Worm (Caenorhabditis elegans) whole organism, L2 larva: ENCODE measurements around the gene nhr-236.
A peak's percentile ranks its signal among the peaks of the same experiment; 100 is the strongest.

Experiments
- C34F6.9 ChIP-seq: fragments of 150-350 bp; optimal IDR thresholded peaks from 2 replicates; lab custom pipeline; 2014; ENCODE audit warnings: missing biosample characterization, missing genetic modification characterization
- alr-1 ChIP-seq: fragments of 150-350 bp; optimal IDR thresholded peaks from 2 replicates; lab custom pipeline; 2014; ENCODE audit warnings: missing biosample characterization, missing genetic modification characterization
- blmp-1 ChIP-seq: sonication (generic microtip); optimal IDR thresholded peaks from 2 replicates; lab custom pipeline; 2017; ENCODE audit warnings: missing genetic modification characterization, mild to moderate bottlenecking, missing compliant biosample characterization, antibody characterized with exemption, moderate library complexity; ENCODE audit not compliant: insufficient read depth
- ceh-82 ChIP-seq: fragments of 150-350 bp; optimal IDR thresholded peaks from 2 replicates; lab custom pipeline; 2014; ENCODE audit warnings: missing biosample characterization, missing genetic modification characterization
- egl-27 ChIP-seq: sonication (generic microtip); optimal IDR thresholded peaks from 3 replicates; lab custom pipeline; 2017; ENCODE audit warnings: missing biosample characterization, missing genetic modification reagents, missing genetic modification characterization
- fos-1 ChIP-seq: fragments of 150-350 bp; optimal IDR thresholded peaks from 2 replicates; lab custom pipeline; 2014; ENCODE audit warnings: missing biosample characterization, missing genetic modification characterization
- lsy-2 ChIP-seq, 2 experiments: fragments of 150-350 bp in 1 of 2; sonication (generic microtip) in 1 of 2; optimal IDR thresholded peaks; 2 replicates each; lab custom pipeline; 2014 to 2017; ENCODE audit warnings: missing biosample characterization in 2 of 2, missing genetic modification characterization in 2 of 2
- nhr-12 ChIP-seq: fragments of 150-350 bp; optimal IDR thresholded peaks from 2 replicates; lab custom pipeline; 2014; ENCODE audit warnings: missing biosample characterization, missing genetic modification characterization
- nhr-6 ChIP-seq: fragments of 150-350 bp; optimal IDR thresholded peaks from 2 replicates; lab custom pipeline; 2014; ENCODE audit warnings: missing biosample characterization, missing genetic modification characterization
- sma-3 ChIP-seq: sonication (generic microtip); optimal IDR thresholded peaks from 2 replicates; lab custom pipeline; 2016; ENCODE audit warnings: missing genetic modification reagents, missing genetic modification characterization, missing compliant biosample characterization
- snpc-4 ChIP-seq: fragments of 150-350 bp; optimal IDR thresholded peaks from 2 replicates; lab custom pipeline; 2014; ENCODE audit warnings: missing biosample characterization, missing genetic modification characterization
- unc-55 ChIP-seq: fragments of 150-350 bp; sonication (generic microtip); optimal IDR thresholded peaks from 3 replicates; lab custom pipeline; 2014; ENCODE audit warnings: missing biosample characterization, missing genetic modification reagents, missing genetic modification characterization
- ztf-1 ChIP-seq: fragments of 200-800 bp; sonication (Bioruptor generic); conservative IDR thresholded peaks from 2 replicates; pipeline ENCODE4 v1.3.6; 2022; ENCODE audit warnings: missing genetic modification characterization, missing compliant biosample characterization

nhr-236 gene

ce11 chrIV:2281353-2281976, 48.0 kb downstream of the nhr-236 start (continued):
- TF ChIP-seq nhr-6 (tag; lab: Kevin White, UChicago) (no peak), snpc-4 (tag; lab: Kevin White, UChicago) (no peak), lsy-2 (tag; optimal IDR thresholded peaks at IDR 0.05; lab: Kevin White, UChicago) (peak in 1 of 2 experiments; percentile 47), nhr-12 (tag; lab: Kevin White, UChicago) (no peak), egl-27 (tag; lab: Kevin White, UChicago) (no peak), ztf-1 (GFP tag; lab: Robert Waterston, UW) (no peak), blmp-1 (no peak), sma-3 (GFP tag; lab: Kevin White, UChicago) (peak; percentile 79), ceh-82 (tag; lab: Kevin White, UChicago) (no peak), fos-1 (peak; percentile 97), unc-55 (GFP tag; lab: Kevin White, UChicago) (no peak), C34F6.9 (tag; lab: Kevin White, UChicago) (peak; percentile 7), alr-1 (no peak)
